Worm (Caenorhabditis elegans) whole organism, L4/young adult: Measurements from ENCODE around the gene cogc-2.

Experiments
- W03F9.2 ChIP-seq: fragments of 150-350 bp; optimal IDR thresholded peaks from 2 replicates; lab custom pipeline; 2014; ENCODE audit warnings: missing biosample characterization, missing genetic modification characterization
- dao-5 ChIP-seq: sonication (generic microtip); optimal IDR thresholded peaks from 2 replicates; lab custom pipeline; 2016; ENCODE audit warnings: missing genotype, missing genetic modification characterization, moderate library complexity, missing compliant biosample characterization
- him-1 ChIP-seq: sonication (generic microtip); optimal IDR thresholded peaks from 2 replicates; lab custom pipeline; 2016; ENCODE audit warnings: missing genotype, missing genetic modification reagents, missing genetic modification characterization, missing compliant biosample characterization

DNA sequence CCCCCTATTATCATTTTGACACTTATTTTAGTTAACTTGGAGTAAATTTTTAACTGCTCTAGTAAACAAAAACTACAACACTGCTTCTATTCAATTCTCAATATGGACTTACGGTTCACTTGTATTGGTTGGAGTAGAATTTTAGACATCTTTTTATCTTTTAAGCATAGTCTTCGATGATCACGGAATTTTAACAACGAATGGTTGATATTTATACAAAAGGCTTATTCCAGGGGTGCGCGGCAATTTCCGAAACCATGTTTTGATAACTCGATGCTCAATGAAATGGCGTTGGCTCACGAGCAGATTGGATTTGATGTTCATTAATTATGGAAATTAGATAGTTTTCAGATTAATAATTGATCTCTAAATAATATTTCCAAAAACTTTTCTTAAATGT, 4.0 kb upstream of the cogc-2 start:
- no peak for TF ChIP-seq W03F9.2 (tag; lab: Kevin White, UChicago)
- TF ChIP-seq him-1 (tag; lab: Kevin White, UChicago): no peak
- TF ChIP-seq dao-5: no peak
